Worm (Caenorhabditis elegans) whole organism, L2 larva: Measurements from ENCODE around the gene F10C2.4.

Experiments used
- aly-2 ChIP-seq: fragments of 150-350 bp; optimal IDR thresholded peaks from 2 replicates; lab custom pipeline; 2014; ENCODE audit warnings: missing biosample characterization, missing genetic modification characterization
- ama-1 ChIP-seq: fragments of 150-350 bp; optimal IDR thresholded peaks from 2 replicates; lab custom pipeline; 2018; ENCODE audit warnings: inconsistent platforms
- ceh-16 ChIP-seq: fragments of 150-350 bp; optimal IDR thresholded peaks from 2 replicates; lab custom pipeline; 2014; ENCODE audit warnings: missing biosample characterization, missing genetic modification characterization
- ceh-82 ChIP-seq: fragments of 150-350 bp; optimal IDR thresholded peaks from 2 replicates; lab custom pipeline; 2014; ENCODE audit warnings: missing biosample characterization, missing genetic modification characterization
- gmeb-1 ChIP-seq: fragments of 150-350 bp; optimal IDR thresholded peaks from 2 replicates; lab custom pipeline; 2014; ENCODE audit warnings: missing biosample characterization, missing genetic modification characterization
- unc-39 ChIP-seq: fragments of 150-350 bp; optimal IDR thresholded peaks from 2 replicates; lab custom pipeline; 2014; ENCODE audit warnings: missing biosample characterization, missing genetic modification characterization
- unc-55 ChIP-seq: fragments of 150-350 bp; sonication (generic microtip); optimal IDR thresholded peaks from 3 replicates; lab custom pipeline; 2014; ENCODE audit warnings: missing biosample characterization, missing genetic modification reagents, missing genetic modification characterization
- unc-62 ChIP-seq: fragments of 150-350 bp; optimal IDR thresholded peaks from 2 replicates; lab custom pipeline; 2014; ENCODE audit warnings: missing biosample characterization, missing genetic modification reagents, missing genetic modification characterization

DNA sequence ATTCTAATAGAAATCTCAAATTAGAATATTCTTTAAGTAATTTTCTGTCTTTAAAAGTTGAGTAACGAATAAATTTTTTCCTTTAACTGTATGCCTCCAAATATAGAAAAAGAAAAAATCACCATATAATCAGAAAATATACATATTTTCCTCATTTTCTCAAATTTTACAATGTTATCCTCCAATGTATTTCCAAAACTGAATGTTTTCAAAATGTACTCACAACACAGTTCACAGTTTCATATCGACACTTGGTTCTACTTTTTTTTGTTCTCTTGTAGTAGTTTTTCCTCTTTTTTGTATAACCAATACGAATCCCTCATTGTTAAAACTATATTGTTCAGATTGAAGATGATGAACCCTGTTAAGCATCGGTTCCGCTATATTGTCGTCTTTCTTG, 12.2 kb downstream of the F10C2.4 start, which contains the start of gene F10C2.7:
- TF ChIP-seq unc-62 (GFP tag; lab: Kevin White, UChicago) = no peak
- TF ChIP-seq aly-2 (tag; lab: Kevin White, UChicago) = no peak
- TF ChIP-seq ama-1 (lab: Kevin White, UChicago) = no peak
- TF ChIP-seq unc-55 (GFP tag; lab: Kevin White, UChicago) = no peak
- no peak for TF ChIP-seq ceh-82 (tag; lab: Kevin White, UChicago)
- TF ChIP-seq ceh-16 (tag; lab: Kevin White, UChicago) = no peak
- TF ChIP-seq gmeb-1 (tag; lab: Kevin White, UChicago) = no peak
- no peak for TF ChIP-seq unc-39 (tag; lab: Kevin White, UChicago)
